Worm (Caenorhabditis elegans) whole organism, young adult: ENCODE results near the gene srt-23.

Experiments used
- F10E7.11 ChIP-seq: sonication (generic microtip); optimal IDR thresholded peaks from 2 replicates; lab custom pipeline; 2017; ENCODE audit warnings: mild to moderate bottlenecking, missing genetic modification characterization, moderate library complexity, missing compliant biosample characterization
- F33H1.4 ChIP-seq: fragments of 200-800 bp; sonication (Bioruptor generic); IDR thresholded peaks from 2 replicates; pipeline ENCODE4 v1.3.6; 2022; ENCODE audit warnings: missing genetic modification reagents, missing genetic modification characterization, missing compliant biosample characterization
- F39B2.1 ChIP-seq: fragments of 200-800 bp; sonication (Bioruptor generic); IDR thresholded peaks from 2 replicates; pipeline ENCODE4 v1.3.6; 2022; ENCODE audit warnings: missing genetic modification reagents, missing genetic modification characterization, missing compliant biosample characterization
- F55B11.4 ChIP-seq: sonication (generic microtip); optimal IDR thresholded peaks from 2 replicates; lab custom pipeline; 2016; ENCODE audit warnings: missing compliant biosample characterization, missing genetic modification characterization, borderline replicate concordance; ENCODE audit not compliant: insufficient read depth
- F57C9.4 ChIP-seq: sonication (generic microtip); optimal IDR thresholded peaks from 2 replicates; lab custom pipeline; 2017; ENCODE audit warnings: mild to moderate bottlenecking, missing genetic modification characterization, missing compliant biosample characterization
- K11D2.4 ChIP-seq: fragments of 200-800 bp; sonication (Bioruptor generic); IDR thresholded peaks from 2 replicates; pipeline ENCODE4 v1.3.6; 2022; ENCODE audit warnings: missing genetic modification reagents, missing genetic modification characterization, missing compliant biosample characterization
- K12H6.12 ChIP-seq: fragments of 200-800 bp; sonication (Bioruptor generic); optimal IDR thresholded peaks from 2 replicates; lab custom pipeline; 2018; ENCODE audit warnings: mild to moderate bottlenecking, missing genetic modification characterization, missing compliant biosample characterization
- ZK185.1 ChIP-seq: sonication (generic microtip); optimal IDR thresholded peaks from 2 replicates; lab custom pipeline; 2016; ENCODE audit warnings: mild to moderate bottlenecking, missing genetic modification characterization, missing compliant biosample characterization; ENCODE audit not compliant: poor library complexity, severe bottlenecking
- ama-1 ChIP-seq, 3 experiments: fragments of 150-350 bp in 1 of 3; sonication (generic microtip) in 2 of 3; optimal IDR thresholded peaks; 2 replicates each; lab custom pipeline; 2014 to 2018; ENCODE audit warnings: missing biosample characterization in 2 of 3, missing genetic modification characterization in 2 of 3, missing genetic modification reagents in 2 of 3
- bed-2 ChIP-seq: fragments of 200-800 bp; sonication (Bioruptor generic); IDR thresholded peaks from 2 replicates; pipeline ENCODE4 v1.3.6; 2022; ENCODE audit warnings: missing genetic modification reagents, missing genetic modification characterization, missing compliant biosample characterization
- efl-1 ChIP-seq: fragments of 150-350 bp; optimal IDR thresholded peaks from 2 replicates; lab custom pipeline; 2014; ENCODE audit warnings: missing biosample characterization, missing genetic modification reagents, missing genetic modification characterization
- egl-18 ChIP-seq: fragments of 200-800 bp; sonication (Bioruptor generic); IDR thresholded peaks from 2 replicates; pipeline ENCODE4 v1.3.6; 2022; ENCODE audit warnings: missing genetic modification reagents, missing genetic modification characterization, missing compliant biosample characterization
- hrde-1 ChIP-seq: sonication (generic microtip); optimal IDR thresholded peaks from 2 replicates; lab custom pipeline; 2016; ENCODE audit warnings: missing genetic modification characterization, mild to moderate bottlenecking, missing compliant biosample characterization, moderate library complexity, missing genotype, missing genetic modification reagents, borderline replicate concordance
- hsf-1 ChIP-seq: fragments of 200-800 bp; sonication (Bioruptor generic); IDR thresholded peaks from 2 replicates; pipeline ENCODE4 v1.3.6; 2022; ENCODE audit warnings: missing genetic modification reagents, missing genetic modification characterization, missing compliant biosample characterization
- lin-35 ChIP-seq, 3 experiments: fragments of 150-350 bp in 2 of 3; sonication (generic microtip) in 1 of 3; optimal IDR thresholded peaks; 2 replicates each; lab custom pipeline; 2014 to 2018; ENCODE audit warnings: missing biosample characterization in 3 of 3, missing genetic modification characterization in 3 of 3, missing genetic modification reagents in 3 of 3
- madf-10 ChIP-seq: sonication (generic microtip); optimal IDR thresholded peaks from 2 replicates; lab custom pipeline; 2016; ENCODE audit warnings: mild to moderate bottlenecking, missing genetic modification characterization, missing compliant biosample characterization
- madf-6 ChIP-seq: fragments of 200-800 bp; sonication (Bioruptor generic); IDR thresholded peaks from 2 replicates; pipeline ENCODE4 v1.3.6; 2022; ENCODE audit warnings: missing genetic modification reagents, missing genetic modification characterization, missing compliant biosample characterization
- madf-8 ChIP-seq: fragments of 200-800 bp; sonication (Bioruptor generic); conservative IDR thresholded peaks from 2 replicates; pipeline ENCODE4 v1.3.6; 2022; ENCODE audit warnings: missing genetic modification reagents, missing genetic modification characterization, missing compliant biosample characterization
- nfya-1 ChIP-seq: sonication (generic microtip); optimal IDR thresholded peaks from 2 replicates; lab custom pipeline; 2017; ENCODE audit warnings: antibody characterized with exemption, missing compliant biosample characterization, missing genetic modification characterization, borderline replicate concordance; ENCODE audit not compliant: insufficient read depth
- pha-4 ChIP-seq: fragments of 150-350 bp; sonication (generic microtip); optimal IDR thresholded peaks from 2 replicates; lab custom pipeline; 2014; ENCODE audit warnings: missing biosample characterization, missing genetic modification reagents, missing genetic modification characterization
- sea-2 ChIP-seq: fragments of 200-800 bp; sonication (Bioruptor generic); IDR thresholded peaks from 2 replicates; pipeline ENCODE4 v1.3.6; 2022; ENCODE audit warnings: missing genetic modification characterization, missing compliant biosample characterization
- snpc-1.3 ChIP-seq: sonication (generic microtip); optimal IDR thresholded peaks from 2 replicates; lab custom pipeline; 2017; ENCODE audit warnings: missing genetic modification characterization, mild to moderate bottlenecking, missing compliant biosample characterization, antibody characterized with exemption, moderate library complexity, missing genotype, missing genetic modification reagents; ENCODE audit not compliant: insufficient read depth
- snpc-4 ChIP-seq, 5 experiments: fragments of 150-350 bp in 1 of 5; sonication (generic microtip) in 4 of 5; optimal IDR thresholded peaks; 2 replicates each; lab custom pipeline; 2014 to 2018; ENCODE audit warnings: missing genetic modification characterization in 5 of 5, missing biosample characterization in 3 of 5, antibody characterized with exemption in 2 of 5, mild to moderate bottlenecking in 2 of 5, missing compliant biosample characterization in 2 of 5, missing genotype in 2 of 5, moderate library complexity in 2 of 5, missing genetic modification reagents in 1 of 5
- tbp1 ChIP-seq: fragments of 200-800 bp; sonication (Bioruptor generic); optimal IDR thresholded peaks from 2 replicates; lab custom pipeline; 2018; ENCODE audit warnings: mild to moderate bottlenecking, missing genetic modification characterization, missing compliant biosample characterization
- xnd-1 ChIP-seq: sonication (generic microtip); optimal IDR thresholded peaks from 2 replicates; lab custom pipeline; 2016; ENCODE audit warnings: missing genotype, missing genetic modification reagents, missing genetic modification characterization, missing compliant biosample characterization
- ztf-6 ChIP-seq: fragments of 200-800 bp; sonication (Bioruptor generic); IDR thresholded peaks from 2 replicates; pipeline ENCODE4 v1.3.6; 2022; ENCODE audit warnings: missing genetic modification reagents, missing genetic modification characterization, missing compliant biosample characterization

The srt-23 gene

ce11 chrIV:807027-807516 lies 50.6 kb downstream of the srt-23 start, which contains the start of gene Y55F3BL.6 (continued):
- TF ChIP-seq xnd-1 (tag; lab: Kevin White, UChicago) (no peak), madf-6 (no peak), pha-4 (tag; lab: Kevin White, UChicago) (no peak), sea-2 (GFP tag; lab: Robert Waterston, UW) (no peak), F10E7.11 (tag; lab: Kevin White, UChicago) (no peak), efl-1 (GFP tag; lab: Kevin White, UChicago) (peak; percentile 28), lin-35 (GFP tag; optimal IDR thresholded peaks at IDR 0.05; lab: Kevin White, UChicago) (no peak), tbp1 (GFP tag; lab: Kevin White, UChicago) (peak; percentile 5), snpc-4 (GFP tag; optimal IDR thresholded peaks at IDR 0.05; lab: Kevin White, UChicago) (no peak), snpc-4 (tag; optimal IDR thresholded peaks at IDR 0.05; lab: Kevin White, UChicago) (no peak), K11D2.4 (GFP tag; lab: Robert Waterston, UW) (no peak), ZK185.1 (tag; lab: Kevin White, UChicago) (no peak), F57C9.4 (tag; lab: Kevin White, UChicago) (no peak), snpc-1.3 (no peak), hsf-1 (GFP tag; lab: Robert Waterston, UW) (0 out of 2 replicates have a peak, but pooled peaks have one; percentile 52), bed-2 (GFP tag; lab: Robert Waterston, UW) (no peak), K12H6.12 (no peak), ama-1 (optimal IDR thresholded peaks at IDR 0.05; lab: Kevin White, UChicago) (no peak), ama-1 (GFP tag; optimal IDR thresholded peaks at IDR 0.05; lab: Kevin White, UChicago) (no peak), F55B11.4 (tag; lab: Kevin White, UChicago) (no peak), ztf-6 (GFP tag; lab: Robert Waterston, UW) (no peak), F39B2.1 (no peak), nfya-1 (tag; lab: Kevin White, UChicago) (no peak), hrde-1 (tag; lab: Kevin White, UChicago) (no peak), madf-8 (no peak), madf-10 (tag; lab: Kevin White, UChicago) (no peak), egl-18 (GFP tag; lab: Robert Waterston, UW) (no peak), F33H1.4 (peak; percentile 23; the same call in 1 of the 2 replicates)
